Worm (Caenorhabditis elegans): ENCODE measurements around the gene acly-1.

Gene acly-1

DNA sequence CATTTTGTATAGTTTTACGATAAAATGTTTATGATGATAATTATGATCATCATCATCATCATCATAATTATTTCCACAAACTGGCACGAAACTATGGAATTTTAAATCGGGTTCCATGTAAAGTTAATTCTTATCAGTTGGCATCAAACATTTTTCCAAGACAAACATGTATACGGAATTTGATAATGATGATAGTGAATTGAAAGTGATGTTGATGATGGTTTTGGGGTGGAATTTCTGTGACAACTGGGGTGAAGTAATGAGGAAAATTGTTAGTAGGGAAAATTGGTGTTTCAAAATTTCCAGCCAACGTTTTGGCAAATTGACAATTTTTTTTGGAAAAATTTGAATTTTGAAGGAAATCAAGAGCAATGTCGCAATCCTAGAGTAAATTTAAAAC is 19.6 kb upstream of the acly-1 start:
- TF ChIP-seq hmbx-1 (tag; optimal IDR thresholded peaks at IDR 0.05) = no peak

DNA sequence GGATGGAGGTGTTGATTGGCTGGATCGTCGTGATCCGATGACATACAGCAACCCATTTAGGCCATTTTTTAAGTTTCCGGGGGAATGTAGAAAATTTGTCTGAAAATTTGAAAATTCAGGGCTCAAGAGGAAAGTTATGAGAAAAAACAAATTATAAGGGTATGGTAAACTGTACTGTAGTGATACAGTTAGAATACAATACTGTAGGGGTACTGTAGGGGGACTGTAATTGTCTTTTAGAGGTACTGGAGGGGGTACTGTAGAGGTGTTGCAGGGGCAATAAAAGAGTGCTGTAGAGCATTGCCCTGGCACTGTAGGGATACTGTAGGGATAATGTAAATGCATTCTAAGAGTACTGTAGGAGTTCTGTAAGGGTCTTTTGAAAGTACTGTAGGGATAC is 14.6 kb upstream of the acly-1 start, which contains the start of gene D1005.6:
Gene D1005.6 (minus strand): TSS at position 101 of the 400 bp plus-strand sequence.
- TF ChIP-seq tbx-37 (GFP tag; conservative IDR thresholded peaks at IDR 0.05) (no peak), F13C5.2 (tag; optimal IDR thresholded peaks at IDR 0.05) (no peak), ama-1 (optimal IDR thresholded peaks at IDR 0.05) (no peak), aly-1 (tag; optimal IDR thresholded peaks at IDR 0.05) (no peak), flt-1 (GFP tag; IDR thresholded peaks at IDR 0.05) (no peak), ceh-36 (tag; optimal IDR thresholded peaks at IDR 0.05) (no peak), ets-7 (tag; optimal IDR thresholded peaks at IDR 0.05) (no peak), hmbx-1 (tag; optimal IDR thresholded peaks at IDR 0.05) (no peak), sea-1 (GFP tag; conservative IDR thresholded peaks at IDR 0.05) (no peak), tbx-11 (GFP tag; IDR thresholded peaks at IDR 0.05) (no peak), hmg-4 (GFP tag; optimal IDR thresholded peaks at IDR 0.05) (no peak)

DNA sequence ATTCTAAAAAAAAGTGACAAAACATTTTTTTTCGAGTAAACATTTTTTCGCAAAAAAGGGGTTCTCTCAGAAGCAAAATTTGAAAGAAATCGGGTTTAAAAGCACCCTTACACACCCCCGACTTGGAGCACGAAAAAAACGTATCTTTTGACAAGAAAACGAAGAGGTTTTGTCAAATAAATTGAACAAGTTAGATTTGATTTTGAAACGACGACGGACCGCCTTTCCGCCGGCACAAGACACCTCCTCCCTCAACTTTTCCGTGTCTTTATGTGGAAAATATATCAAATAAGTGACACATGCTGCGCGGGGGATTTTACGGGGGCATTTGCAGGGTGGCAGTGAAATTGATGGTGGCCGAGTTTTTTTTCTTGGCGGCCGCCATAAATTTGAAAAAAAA is 11.3 kb upstream of the acly-1 start:
- TF ChIP-seq tra-4 (tag; optimal IDR thresholded peaks at IDR 0.05) = no peak
- TF ChIP-seq F13C5.2 (tag; optimal IDR thresholded peaks at IDR 0.05) = no peak
- TF ChIP-seq ama-1 (optimal IDR thresholded peaks at IDR 0.05) = no peak
- no peak for TF ChIP-seq tbx-37 (GFP tag; conservative IDR thresholded peaks at IDR 0.05)
- TF ChIP-seq aly-1 (tag; optimal IDR thresholded peaks at IDR 0.05) = no peak
- no peak for TF ChIP-seq hmbx-1 (tag; optimal IDR thresholded peaks at IDR 0.05)
- no peak for TF ChIP-seq ets-7 (tag; optimal IDR thresholded peaks at IDR 0.05)
- TF ChIP-seq flt-1 (GFP tag; IDR thresholded peaks at IDR 0.05) = no peak
- no peak for TF ChIP-seq hmg-4 (GFP tag; optimal IDR thresholded peaks at IDR 0.05)
- TF ChIP-seq sea-1 (GFP tag; conservative IDR thresholded peaks at IDR 0.05) = no peak
- TF ChIP-seq scrt-1 (GFP tag; IDR thresholded peaks at IDR 0.05) = no peak
- no peak for TF ChIP-seq B0310.2 (tag; optimal IDR thresholded peaks at IDR 0.05)
- TF ChIP-seq pes-1 (GFP tag; IDR thresholded peaks at IDR 0.05) = no peak
- no peak for TF ChIP-seq hnd-1 (tag; optimal IDR thresholded peaks at IDR 0.05)
- TF ChIP-seq tbx-11 (GFP tag; IDR thresholded peaks at IDR 0.05) = no peak
- no peak for TF ChIP-seq ceh-13 (GFP tag; optimal IDR thresholded peaks at IDR 0.05)

DNA sequence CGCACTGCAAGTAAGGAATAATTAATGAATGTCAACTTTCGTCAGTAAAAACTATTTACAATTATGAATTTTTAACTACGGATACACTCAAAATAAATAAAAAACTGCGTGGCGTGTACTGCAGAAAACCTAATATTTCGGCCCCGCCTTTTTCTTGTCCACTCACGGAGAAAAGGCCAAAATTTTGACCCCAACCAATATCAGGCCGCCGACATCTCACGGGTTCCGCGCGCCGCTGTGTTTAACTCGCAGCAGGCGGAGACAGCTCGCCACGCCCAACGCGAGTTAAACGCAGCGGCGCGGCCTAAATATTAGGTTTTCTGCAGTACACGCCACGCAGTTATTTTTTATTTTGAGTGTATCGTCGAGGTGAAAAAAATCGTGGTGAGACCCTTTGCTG is 8.1 kb upstream of the acly-1 start:
- TF ChIP-seq ama-1 (optimal IDR thresholded peaks at IDR 0.05) = no peak
- no peak for TF ChIP-seq tra-4 (tag; optimal IDR thresholded peaks at IDR 0.05)
- no peak for TF ChIP-seq hnd-1 (tag; optimal IDR thresholded peaks at IDR 0.05)
- TF ChIP-seq flt-1 (GFP tag; IDR thresholded peaks at IDR 0.05) = no peak
- no peak for TF ChIP-seq aly-1 (tag; optimal IDR thresholded peaks at IDR 0.05)
- no peak for TF ChIP-seq tbx-11 (GFP tag; IDR thresholded peaks at IDR 0.05)
- TF ChIP-seq tbx-37 (GFP tag; conservative IDR thresholded peaks at IDR 0.05) = no peak
- no peak for TF ChIP-seq hmbx-1 (tag; optimal IDR thresholded peaks at IDR 0.05)
- TF ChIP-seq pes-1 (GFP tag; IDR thresholded peaks at IDR 0.05) = no peak
- no peak for TF ChIP-seq B0310.2 (tag; optimal IDR thresholded peaks at IDR 0.05)
- no peak for TF ChIP-seq sea-1 (GFP tag; conservative IDR thresholded peaks at IDR 0.05)
- no peak for TF ChIP-seq ceh-13 (GFP tag; optimal IDR thresholded peaks at IDR 0.05)

DNA sequence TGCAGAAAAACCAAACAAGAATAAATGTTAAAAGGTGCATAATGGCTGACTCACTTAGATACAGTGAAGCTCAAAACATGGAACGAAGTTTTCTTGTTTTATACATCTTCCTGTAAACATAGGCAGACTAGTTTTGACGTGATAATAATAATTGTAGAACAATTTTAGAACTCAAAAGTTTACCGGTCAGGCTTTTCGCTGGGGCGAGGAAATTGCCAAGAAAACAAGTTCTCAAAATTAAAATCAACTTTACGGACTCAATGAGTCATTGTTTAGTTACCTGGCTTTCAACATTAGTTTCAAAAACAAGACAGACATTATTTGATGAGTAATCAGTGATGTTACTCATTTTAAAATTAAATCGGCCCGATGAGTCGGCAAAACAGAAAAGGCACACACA is 6.5 kb upstream of the acly-1 start, which contains the start of gene D1005.5:
Gene D1005.5 (minus strand): TSS at position 101 of the 400 bp plus-strand sequence.
- TF ChIP-seq ceh-13 (GFP tag; optimal IDR thresholded peaks at IDR 0.05) (no peak), flt-1 (GFP tag; IDR thresholded peaks at IDR 0.05) (no peak), hnd-1 (tag; optimal IDR thresholded peaks at IDR 0.05) (no peak), sea-1 (GFP tag; conservative IDR thresholded peaks at IDR 0.05) (no peak), B0310.2 (tag; optimal IDR thresholded peaks at IDR 0.05) (no peak)

DNA sequence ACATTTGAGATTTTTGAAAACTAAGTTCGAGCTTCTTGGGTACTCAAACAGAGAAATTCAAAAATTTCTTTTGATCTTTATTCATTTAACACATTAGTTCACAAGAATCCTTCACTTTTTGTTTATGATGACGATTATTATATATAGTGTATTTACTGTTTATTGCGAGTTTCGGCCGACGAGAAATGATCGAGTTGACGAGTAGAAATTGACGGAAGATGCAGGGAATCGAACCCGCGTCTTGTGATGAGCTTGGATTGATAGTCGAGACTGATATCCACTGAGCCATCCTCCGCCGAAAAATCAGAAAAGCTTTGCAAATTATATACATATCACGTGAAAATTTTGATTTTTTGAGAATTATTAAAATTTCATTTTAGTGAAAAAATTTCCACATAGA is 5.5 kb upstream of the acly-1 start:
- no peak for TF ChIP-seq tbx-37 (GFP tag; conservative IDR thresholded peaks at IDR 0.05)

DNA sequence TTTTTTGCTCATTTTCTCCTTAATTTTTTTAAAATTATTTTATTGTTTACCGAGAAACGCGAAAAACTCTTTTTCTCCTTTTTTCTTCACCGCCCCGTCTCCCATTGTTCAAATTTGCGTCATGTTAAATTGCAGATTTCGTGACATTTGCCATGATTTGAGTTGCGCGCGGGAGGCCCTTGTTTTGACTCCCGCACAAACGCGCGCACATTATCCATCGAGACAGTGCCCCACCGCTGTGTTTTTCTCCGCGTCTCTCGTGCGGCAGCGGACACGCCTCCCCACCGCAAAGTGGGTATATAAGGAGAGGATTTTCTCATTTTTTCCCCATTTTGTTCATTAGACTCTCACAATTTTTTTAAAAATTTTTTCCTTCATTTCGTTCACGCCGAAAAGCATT is 3.3 kb upstream of the acly-1 start:
- no peak for TF ChIP-seq tbx-37 (GFP tag; conservative IDR thresholded peaks at IDR 0.05)

DNA sequence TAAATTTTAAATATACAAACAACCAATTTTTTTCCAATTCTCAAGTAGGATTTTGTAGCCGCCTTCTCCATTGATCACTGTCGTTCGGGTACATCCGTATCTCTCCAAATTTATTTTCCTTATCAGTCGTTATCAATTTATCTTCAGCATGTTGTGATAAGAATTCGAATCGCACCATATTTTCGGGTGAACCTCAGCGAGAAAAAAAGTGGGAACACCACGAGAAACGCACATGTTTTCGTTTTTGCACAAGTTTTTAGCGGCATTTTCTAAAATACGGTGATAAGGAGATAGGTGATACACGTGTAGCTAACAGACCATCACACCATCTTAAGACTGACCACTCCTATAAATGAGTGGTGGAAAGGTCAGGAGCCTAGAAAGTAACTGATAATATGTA is 1.4 kb upstream of the acly-1 start:
- TF ChIP-seq aly-1 (tag; optimal IDR thresholded peaks at IDR 0.05) = no peak
- no peak for TF ChIP-seq ceh-13 (GFP tag; optimal IDR thresholded peaks at IDR 0.05)
- no peak for TF ChIP-seq tra-4 (tag; optimal IDR thresholded peaks at IDR 0.05)
- no peak for TF ChIP-seq F13C5.2 (tag; optimal IDR thresholded peaks at IDR 0.05)
- no peak for TF ChIP-seq flt-1 (GFP tag; IDR thresholded peaks at IDR 0.05)

DNA sequence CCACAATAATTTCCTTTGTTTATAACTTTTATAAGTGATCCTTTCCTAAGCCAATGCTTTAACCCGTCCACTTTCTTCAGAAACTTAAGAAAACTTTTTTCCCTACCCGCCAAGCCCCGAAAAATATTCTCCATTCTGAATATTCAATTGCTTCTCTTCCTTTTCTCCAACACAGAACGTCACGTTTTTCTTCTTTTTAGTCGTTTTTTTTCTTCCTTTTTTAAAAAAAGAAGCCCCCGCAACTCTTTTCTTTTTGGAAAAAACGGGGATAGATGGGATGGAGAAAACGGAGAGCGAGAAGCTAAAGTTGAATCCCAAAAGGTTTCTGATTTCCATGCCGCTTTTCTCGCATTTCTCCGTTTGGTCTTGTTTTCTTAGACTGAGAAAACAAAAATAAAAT is 773 bp upstream of the acly-1 start:
- TF ChIP-seq tra-4 (tag; optimal IDR thresholded peaks at IDR 0.05) (no peak), hnd-1 (tag; optimal IDR thresholded peaks at IDR 0.05) (no peak), aly-1 (tag; optimal IDR thresholded peaks at IDR 0.05) (no peak)

DNA sequence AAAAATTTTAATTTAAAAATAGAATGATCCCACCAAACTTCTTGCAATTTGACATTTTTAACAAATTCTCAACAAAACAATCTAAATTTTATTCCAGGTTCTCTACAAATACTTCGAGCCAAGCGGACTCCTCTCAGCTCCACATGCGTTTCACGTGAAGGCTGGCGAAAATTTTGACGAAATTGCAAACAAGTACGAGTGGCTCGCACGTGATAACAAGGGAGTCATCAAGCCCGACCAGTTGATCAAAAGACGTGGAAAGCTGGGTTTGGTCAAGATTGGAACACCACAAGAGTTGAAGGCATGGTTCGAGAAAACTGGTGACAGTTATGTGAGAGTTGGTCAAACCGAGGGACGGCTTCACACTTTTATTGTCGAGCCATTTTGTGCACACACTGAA is 295 bp downstream of the acly-1 start:
- TF ChIP-seq ceh-36 (tag; optimal IDR thresholded peaks at IDR 0.05) = no peak
- no peak for TF ChIP-seq pes-1 (GFP tag; IDR thresholded peaks at IDR 0.05)
- TF ChIP-seq aly-1 (tag; optimal IDR thresholded peaks at IDR 0.05) = no peak
- no peak for TF ChIP-seq tra-4 (tag; optimal IDR thresholded peaks at IDR 0.05)
- no peak for TF ChIP-seq hmg-4 (GFP tag; optimal IDR thresholded peaks at IDR 0.05)
- no peak for TF ChIP-seq tbx-11 (GFP tag; IDR thresholded peaks at IDR 0.05)
- TF ChIP-seq F13C5.2 (tag; optimal IDR thresholded peaks at IDR 0.05) = no peak
